Worm (Caenorhabditis elegans) whole organism, L1 larva: ENCODE results near the gene cyp-34A6.

Source experiments
- C04F5.9 ChIP-seq: sonication (generic microtip); optimal IDR thresholded peaks from 2 replicates; lab custom pipeline; 2016; ENCODE audit warnings: missing genetic modification characterization, missing compliant biosample characterization
- ceh-82 ChIP-seq, 3 experiments: fragments of 150-350 bp in 1 of 3; sonication (generic microtip) in 2 of 3; optimal IDR thresholded peaks; 2 replicates each; lab custom pipeline; 2014 to 2017; ENCODE audit warnings: missing biosample characterization in 3 of 3, missing genetic modification characterization in 3 of 3
- ceh-90 ChIP-seq: sonication (generic microtip); optimal IDR thresholded peaks from 2 replicates; lab custom pipeline; 2016; ENCODE audit warnings: missing genetic modification characterization, missing compliant biosample characterization
- ets-5 ChIP-seq: fragments of 200-800 bp; sonication (Bioruptor generic); IDR thresholded peaks from 2 replicates; pipeline ENCODE4 v1.3.6; 2022; ENCODE audit warnings: missing genetic modification characterization, missing compliant biosample characterization
- mdl-1 ChIP-seq, 2 experiments: fragments of 150-350 bp; optimal IDR thresholded peaks; 2 replicates each; lab custom pipeline; 2014 to 2017; ENCODE audit warnings: missing biosample characterization in 2 of 2, missing genetic modification characterization in 2 of 2, inconsistent platforms in 1 of 2
- nhr-237 ChIP-seq: fragments of 150-350 bp; optimal IDR thresholded peaks from 2 replicates; lab custom pipeline; 2014; ENCODE audit warnings: missing biosample characterization, missing genetic modification characterization
- nhr-28 ChIP-seq: fragments of 150-350 bp; optimal IDR thresholded peaks from 2 replicates; lab custom pipeline; 2014; ENCODE audit warnings: missing biosample characterization, missing genetic modification characterization
- tbx-2 ChIP-seq: sonication (generic microtip); optimal IDR thresholded peaks from 2 replicates; lab custom pipeline; 2016; ENCODE audit warnings: missing genetic modification characterization, missing compliant biosample characterization

DNA sequence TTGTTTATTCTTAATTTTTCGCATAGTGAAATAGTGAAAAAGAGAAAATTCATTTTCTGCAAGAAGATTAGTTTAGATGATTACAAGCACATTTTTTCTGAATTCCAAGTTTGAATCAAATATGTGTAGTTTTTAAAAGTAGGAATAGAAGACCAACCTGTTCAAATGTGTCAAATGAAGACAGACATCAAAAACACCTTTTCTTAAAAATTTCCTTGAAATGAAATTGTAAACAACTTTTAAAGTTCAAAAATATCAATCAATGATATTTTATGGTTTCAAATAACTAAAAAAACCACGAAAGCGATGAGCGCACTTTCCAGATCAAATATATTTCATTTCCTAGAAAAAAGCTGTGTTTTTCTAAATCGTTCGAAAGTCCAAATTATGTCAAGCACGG lies 20.5 kb upstream of the cyp-34A6 start, which contains the start of gene nlp-30:
- TF ChIP-seq C04F5.9 (no peak), mdl-1 (tag; optimal IDR thresholded peaks at IDR 0.05; lab: Kevin White, UChicago) (no peak), nhr-237 (no peak), ceh-90 (tag; lab: Kevin White, UChicago) (no peak), ceh-82 (tag; optimal IDR thresholded peaks at IDR 0.05; lab: Kevin White, UChicago) (no peak), nhr-28 (tag; lab: Kevin White, UChicago) (no peak), ets-5 (GFP tag; lab: Robert Waterston, UW) (no peak), tbx-2 (tag; lab: Kevin White, UChicago) (no peak)
